Fruit fly (Drosophila melanogaster): ENCODE measurements at regions not wholly inside any gene's neighbourhood (a gene's known extent, or its start where the extent isn't known, plus 50 kb on each side); places are given as distances from the start of the nearest gene placed in this dataset.

DNA sequence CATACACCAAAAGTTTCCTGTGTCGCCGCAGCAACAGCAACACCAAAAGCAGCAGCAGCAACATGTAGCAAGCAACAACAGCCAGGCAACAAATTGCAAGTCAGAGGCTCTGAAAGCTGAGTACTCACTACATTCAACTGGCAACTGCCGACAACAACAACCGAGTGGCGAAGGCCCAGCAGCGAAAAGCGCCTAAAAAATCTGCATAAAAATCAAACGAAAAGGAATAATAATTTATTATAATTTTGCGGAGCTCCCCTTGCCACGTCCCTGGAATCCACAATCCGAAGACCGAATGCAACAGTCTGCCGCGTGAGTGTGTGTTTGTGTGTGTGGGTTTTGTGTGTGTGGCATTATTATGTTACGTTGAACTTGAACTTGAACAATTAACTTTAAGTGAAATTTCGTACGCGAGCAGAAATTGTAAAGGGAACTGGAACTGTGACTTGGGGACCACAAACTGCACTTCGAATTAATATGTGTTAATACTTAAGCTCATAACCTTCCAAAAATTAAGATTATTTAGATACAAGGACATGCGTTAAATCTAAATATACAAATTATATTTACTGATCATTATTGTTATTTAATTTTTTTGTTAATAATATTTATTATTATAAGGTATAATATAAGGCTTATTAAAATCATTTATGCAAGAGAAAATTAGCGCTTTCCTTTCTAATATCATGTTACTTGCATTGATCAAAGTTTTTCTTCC, 61.5 kb downstream of the Prat2 start (continued):
- TF ChIP-seq yki (optimal IDR thresholded peaks at IDR 0.05) (no peak), CG7556 (GFP tag; optimal IDR thresholded peaks at IDR 0.05) (peak; percentile 66), CG12659 (GFP tag; optimal IDR thresholded peaks at IDR 0.05) (peak; percentile 78), Hey (tag; optimal IDR thresholded peaks at IDR 0.05) (no peak), CG8290 (GFP tag; optimal IDR thresholded peaks at IDR 0.05) (no peak), CG8290 (tag; optimal IDR thresholded peaks at IDR 0.05) (no peak), CG17359 (tag; optimal IDR thresholded peaks at IDR 0.05) (peak; percentile 69), Ada2b (GFP tag; IDR thresholded peaks at IDR 0.05) (0 out of 2 replicates have a peak, but pooled peaks have one; percentile 17), Hand (GFP tag; optimal IDR thresholded peaks at IDR 0.05) (peak; percentile 17), oc (tag; optimal IDR thresholded peaks at IDR 0.05) (peak; percentile 72), Rx (GFP tag; IDR thresholded peaks at IDR 0.05) (no peak), CG4730 (GFP tag; IDR thresholded peaks at IDR 0.05) (peak; percentile 43), Eip74EF (GFP tag; optimal IDR thresholded peaks at IDR 0.05) (no peak), lab (GFP tag; optimal IDR thresholded peaks at IDR 0.05) (peak; percentile 78), Fer1 (GFP tag; optimal IDR thresholded peaks at IDR 0.05) (peak; percentile 74), CG13775 (GFP tag; optimal IDR thresholded peaks at IDR 0.05) (peak; percentile 57), wdn (GFP tag; IDR thresholded peaks at IDR 0.05) (no peak), aop (GFP tag; IDR thresholded peaks at IDR 0.05) (no peak), vvl (GFP tag; IDR thresholded peaks at IDR 0.05) (peak; percentile 83), sens (GFP tag) (peak; percentile 41), sob (GFP tag; IDR thresholded peaks at IDR 0.05) (no peak), hkb (optimal IDR thresholded peaks at IDR 0.05) (no peak), hkb (GFP tag; IDR thresholded peaks at IDR 0.05) (peak; percentile 58; the same call in 1 of the 2 replicates), Sox100B (GFP tag; optimal IDR thresholded peaks at IDR 0.05) (peak; percentile 88), pan (optimal IDR thresholded peaks at IDR 0.05) (no peak), pan (GFP tag; optimal IDR thresholded peaks at IDR 0.05 in 1 of 2, IDR thresholded peaks at IDR 0.05 in 1 of 2) (peak in 1 of 2 experiments; percentile 77), Dek (tag; optimal IDR thresholded peaks at IDR 0.05) (peak; percentile 24), tio (GFP tag; optimal IDR thresholded peaks at IDR 0.05) (peak; percentile 45), CG4424 (GFP tag; optimal IDR thresholded peaks at IDR 0.05) (peak; percentile 58), slbo (GFP tag; IDR thresholded peaks at IDR 0.05) (peak; percentile 49; the same call in 1 of the 2 replicates), Lhr (GFP tag; optimal IDR thresholded peaks at IDR 0.05) (peak; percentile 4), tap (tag; optimal IDR thresholded peaks at IDR 0.05) (peak; percentile 75), CG13424 (tag; optimal IDR thresholded peaks at IDR 0.05) (peak; percentile 89), CG12391 (tag; optimal IDR thresholded peaks at IDR 0.05) (peak; percentile 93), dmrt99B (tag; optimal IDR thresholded peaks at IDR 0.05) (peak; percentile 84), dimm (GFP tag; IDR thresholded peaks at IDR 0.05) (0 out of 2 replicates have a peak, but pooled peaks have one; percentile 42), NC2β (GFP tag; optimal IDR thresholded peaks at IDR 0.05) (no peak), CrebB (tag; optimal IDR thresholded peaks at IDR 0.05) (peak; percentile 53), jing (GFP tag; optimal IDR thresholded peaks at IDR 0.05) (peak; percentile 2), Hr39 (optimal IDR thresholded peaks at IDR 0.05) (no peak), ci (GFP tag; IDR thresholded peaks at IDR 0.05) (peak; percentile 53; the same call in 1 of the 3 replicates), CG7357 (GFP tag; IDR thresholded peaks at IDR 0.05) (0 out of 3 replicates have a peak, but pooled peaks have one; percentile 31), CG8478 (optimal IDR thresholded peaks at IDR 0.05) (no peak), Antp (GFP tag; optimal IDR thresholded peaks at IDR 0.05) (no peak), CG32532 (GFP tag; IDR thresholded peaks at IDR 0.05) (peak; percentile 68), CG13894 (tag; optimal IDR thresholded peaks at IDR 0.05) (no peak), D (optimal IDR thresholded peaks at IDR 0.05) (no peak), D (GFP tag; optimal IDR thresholded peaks at IDR 0.05) (peak; percentile 63), Rfx (GFP tag; IDR thresholded peaks at IDR 0.05) (peak; percentile 34; the same call in 1 of the 2 replicates), BtbVII (GFP tag; optimal IDR thresholded peaks at IDR 0.05) (peak; percentile 67), sisA (GFP tag; IDR thresholded peaks at IDR 0.05) (peak; percentile 55), CG7271 (tag; optimal IDR thresholded peaks at IDR 0.05) (no peak)

Data from whole organism, embryonic.